Worm (Caenorhabditis elegans): ENCODE results near the gene K02E10.7.
A peak's percentile ranks its signal among the peaks of the same experiment; 100 is the strongest.

Gene K02E10.7

ce11 chrX:2452716-2453115, 55.6 kb downstream of the K02E10.7 start:
- TF ChIP-seq K02D7.2 (tag; optimal IDR thresholded peaks at IDR 0.05) = no peak
- TF ChIP-seq tbx-2 (tag; optimal IDR thresholded peaks at IDR 0.05) = peak; percentile 12
- peak; percentile 2 for TF ChIP-seq elt-2 (tag; optimal IDR thresholded peaks at IDR 0.05)
- peak; percentile 6 for TF ChIP-seq hlh-30 (tag; optimal IDR thresholded peaks at IDR 0.05; ENCODE audit: insufficient read depth)
- TF ChIP-seq ceh-24 (tag; optimal IDR thresholded peaks at IDR 0.05) = no peak
- TF ChIP-seq sox-2 (GFP tag; IDR thresholded peaks at IDR 0.05) = no peak
- TF ChIP-seq dve-1 (tag; optimal IDR thresholded peaks at IDR 0.05) = no peak
- TF ChIP-seq tbx-7 (tag; optimal IDR thresholded peaks at IDR 0.05) = no peak
- peak; percentile 39 for TF ChIP-seq ceh-31 (tag; optimal IDR thresholded peaks at IDR 0.05)
- TF ChIP-seq ceh-45 (GFP tag; IDR thresholded peaks at IDR 0.05) = no peak
- no peak for TF ChIP-seq fax-1 (tag; optimal IDR thresholded peaks at IDR 0.05)
- no peak for TF ChIP-seq odd-2 (tag; optimal IDR thresholded peaks at IDR 0.05)
- no peak for TF ChIP-seq dmd-4 (tag; optimal IDR thresholded peaks at IDR 0.05; ENCODE audit: borderline replicate concordance)

- TF ChIP-seq C08G9.2 (tag; optimal IDR thresholded peaks at IDR 0.05) (no peak), rnt-1 (tag; optimal IDR thresholded peaks at IDR 0.05) (peak; percentile 20), unc-55 (GFP tag; optimal IDR thresholded peaks at IDR 0.05) (peak; percentile 49)
These were observed 56.1 kb downstream of the K02E10.7 start for ce11 chrX:2452297-2452696.

ce11 chrX:2450994-2451393, 57.4 kb downstream of the K02E10.7 start:
- TF ChIP-seq unc-42 (tag; optimal IDR thresholded peaks at IDR 0.05) = peak; percentile 83
- TF ChIP-seq ceh-6 (GFP tag; optimal IDR thresholded peaks at IDR 0.05) = peak; percentile 12
- TF ChIP-seq hlh-15 (tag; optimal IDR thresholded peaks at IDR 0.05) = no peak
- no peak for TF ChIP-seq elt-2 (tag; optimal IDR thresholded peaks at IDR 0.05)

Data from whole organism, late embryonic.